Fruit fly (Drosophila melanogaster) whole organism, embryonic: ENCODE data around the gene hop.

Experiments used
- B-H1 ChIP-seq: fragments of 200-800 bp; sonication (Bioruptor generic); IDR thresholded peaks from 3 replicates; pipeline ENCODE4 v1.3.6; 2022; ENCODE audit warnings: missing biosample characterization, missing genetic modification characterization
- Blimp-1 ChIP-seq: fragments of 200-800 bp; sonication (Bioruptor generic); optimal IDR thresholded peaks from 3 replicates; lab custom pipeline; 2018; ENCODE audit warnings: missing biosample characterization, missing genetic modification characterization, mild to moderate bottlenecking, moderate library complexity, missing genetic modification reagents
- C15 ChIP-seq: fragments of 200-800 bp; sonication (Bioruptor generic); IDR thresholded peaks from 3 replicates; pipeline ENCODE4 v1.3.6; 2022; ENCODE audit warnings: missing biosample characterization, missing genetic modification characterization
- CG10274 ChIP-seq: fragments of 200-800 bp; sonication (Bioruptor generic); optimal IDR thresholded peaks from 3 replicates; lab custom pipeline; 2017; ENCODE audit warnings: missing biosample characterization, mild to moderate bottlenecking, missing genetic modification characterization
- CG11247 ChIP-seq: fragments of 200-800 bp; sonication (Bioruptor generic); IDR thresholded peaks from 2 replicates; pipeline ENCODE4 v1.3.6; 2022; ENCODE audit warnings: missing biosample characterization, missing genetic modification characterization
- CG12071 ChIP-seq: fragments of 200-800 bp; sonication (Bioruptor generic); optimal IDR thresholded peaks from 3 replicates; lab custom pipeline; 2018; ENCODE audit warnings: missing biosample characterization, mild to moderate bottlenecking, missing genetic modification characterization
- CG12219 ChIP-seq: fragments of 200-800 bp; sonication (Bioruptor generic); optimal IDR thresholded peaks from 3 replicates; lab custom pipeline; 2018; ENCODE audit warnings: missing biosample characterization, mild to moderate bottlenecking, missing genetic modification characterization
- CG14050 ChIP-seq: fragments of 200-800 bp; sonication (Bioruptor generic); IDR thresholded peaks from 3 replicates; pipeline ENCODE4 v1.3.6; 2022; ENCODE audit warnings: missing biosample characterization, missing genetic modification characterization
- CG15479 ChIP-seq: fragments of 200-800 bp; sonication (Bioruptor generic); optimal IDR thresholded peaks from 3 replicates; lab custom pipeline; 2019; ENCODE audit warnings: missing biosample characterization, mild to moderate bottlenecking, missing genetic modification characterization, moderate library complexity
- CG16779 ChIP-seq: fragments of 200-800 bp; sonication (Bioruptor generic); IDR thresholded peaks from 2 replicates; pipeline ENCODE4 v1.3.6; 2022; ENCODE audit warnings: missing biosample characterization, missing genetic modification characterization
- CG18011 ChIP-seq: fragments of 200-800 bp; sonication (Bioruptor generic); optimal IDR thresholded peaks from 2 replicates; lab custom pipeline; 2017; ENCODE audit warnings: missing biosample characterization, missing genetic modification characterization, mild to moderate bottlenecking, moderate library complexity, missing genotype
- CG18764 ChIP-seq: fragments of 200-800 bp; sonication (Bioruptor generic); optimal IDR thresholded peaks from 3 replicates; lab custom pipeline; 2016; ENCODE audit warnings: missing biosample characterization, missing genetic modification characterization
- CG2712 ChIP-seq: fragments of 200-800 bp; optimal IDR thresholded peaks from 3 replicates; lab custom pipeline; 2019; ENCODE audit warnings: missing biosample characterization, mild to moderate bottlenecking, missing genetic modification characterization, moderate library complexity
- CG30020 ChIP-seq: fragments of 200-800 bp; optimal IDR thresholded peaks from 2 replicates; lab custom pipeline; 2019; ENCODE audit warnings: missing biosample characterization, mild to moderate bottlenecking, missing genetic modification characterization, moderate library complexity
- CG31441 ChIP-seq: fragments of 200-800 bp; sonication (Bioruptor generic); IDR thresholded peaks from 2 replicates; pipeline ENCODE4 v1.3.6; 2022; ENCODE audit warnings: missing biosample characterization, missing genetic modification characterization
- CG4360 ChIP-seq: fragments of 200-800 bp; sonication (Bioruptor generic); IDR thresholded peaks from 2 replicates; pipeline ENCODE4 v1.3.6; 2022; ENCODE audit warnings: missing biosample characterization, missing genetic modification characterization
- CG6813 ChIP-seq: fragments of 200-800 bp; sonication (Bioruptor generic); optimal IDR thresholded peaks from 2 replicates; lab custom pipeline; 2017; ENCODE audit warnings: missing biosample characterization, missing genetic modification characterization, mild to moderate bottlenecking, moderate library complexity, missing genetic modification reagents
- CG8924 ChIP-seq: fragments of 200-800 bp; optimal IDR thresholded peaks from 3 replicates; lab custom pipeline; 2019; ENCODE audit warnings: missing biosample characterization, mild to moderate bottlenecking, missing genetic modification characterization, moderate library complexity
- CG9437 ChIP-seq: fragments of 200-800 bp; sonication (Bioruptor generic); optimal IDR thresholded peaks from 2 replicates; lab custom pipeline; 2018; ENCODE audit warnings: missing biosample characterization, mild to moderate bottlenecking, missing genetic modification characterization
- Camta ChIP-seq: fragments of 200-800 bp; sonication (Bioruptor generic); optimal IDR thresholded peaks from 2 replicates; lab custom pipeline; 2016; ENCODE audit warnings: missing biosample characterization, missing genetic modification characterization
- Dref ChIP-seq: fragments of 200-800 bp; sonication (Bioruptor generic); IDR thresholded peaks from 2 replicates; pipeline ENCODE4 v1.3.6; 2022; ENCODE audit warnings: missing biosample characterization, missing genetic modification characterization
- HHEX ChIP-seq: fragments of 200-800 bp; sonication (Bioruptor generic); optimal IDR thresholded peaks from 3 replicates; lab custom pipeline; 2017; ENCODE audit warnings: missing biosample characterization, mild to moderate bottlenecking, missing genetic modification characterization, missing genetic modification reagents
- Med ChIP-seq: fragments of 200-800 bp; sonication (Bioruptor generic); peaks from one replicate; lab custom pipeline; 2016; ENCODE audit warnings: missing biosample characterization, missing genetic modification characterization, mild to moderate bottlenecking, inconsistent platforms, moderate library complexity
- Mrtf ChIP-seq: fragments of 200-800 bp; sonication (Bioruptor generic); IDR thresholded peaks from 3 replicates; pipeline ENCODE4 v1.3.6; 2022; ENCODE audit warnings: missing biosample characterization, missing genetic modification characterization
- Nf-YC ChIP-seq: fragments of 200-800 bp; optimal IDR thresholded peaks from 3 replicates; lab custom pipeline; 2019; ENCODE audit warnings: missing biosample characterization, mild to moderate bottlenecking, missing genetic modification characterization, moderate library complexity
- Oaz ChIP-seq: fragments of 200-800 bp; sonication (Bioruptor generic); IDR thresholded peaks from 2 replicates; pipeline ENCODE4 v1.3.6; 2022; ENCODE audit warnings: missing biosample characterization, missing genetic modification characterization
- Optix ChIP-seq: fragments of 200-800 bp; sonication (Bioruptor generic); IDR thresholded peaks from 3 replicates; pipeline ENCODE4 v1.3.6; 2022; ENCODE audit warnings: missing biosample characterization, missing genetic modification characterization
- Poxn ChIP-seq: fragments of 200-800 bp; sonication (Bioruptor generic); IDR thresholded peaks from 2 replicates; pipeline ENCODE4 v1.3.6; 2022; ENCODE audit warnings: missing biosample characterization, missing genetic modification characterization
- YL-1 ChIP-seq: fragments of 200-800 bp; sonication (Bioruptor generic); optimal IDR thresholded peaks from 3 replicates; lab custom pipeline; 2017; ENCODE audit warnings: missing biosample characterization, mild to moderate bottlenecking, missing genetic modification characterization
- aop ChIP-seq: fragments of 200-800 bp; sonication (Bioruptor generic); IDR thresholded peaks from 2 replicates; pipeline ENCODE4 v1.3.6; 2022; ENCODE audit warnings: missing biosample characterization, missing genetic modification characterization
- bab2 ChIP-seq: fragments of 200-800 bp; sonication (Bioruptor generic); optimal IDR thresholded peaks from 2 replicates; lab custom pipeline; 2016; ENCODE audit warnings: missing biosample characterization, missing genetic modification characterization
- dati ChIP-seq: fragments of 200-800 bp; sonication (Bioruptor generic); IDR thresholded peaks from 2 replicates; pipeline ENCODE4 v1.3.6; 2022; ENCODE audit warnings: missing biosample characterization, missing genetic modification characterization
- dimm ChIP-seq: fragments of 200-800 bp; sonication (Bioruptor generic); IDR thresholded peaks from 2 replicates; pipeline ENCODE4 v1.3.6; 2022; ENCODE audit warnings: missing biosample characterization, missing genetic modification characterization
- fd96Cb ChIP-seq: fragments of 200-800 bp; sonication (Bioruptor generic); optimal IDR thresholded peaks from 2 replicates; lab custom pipeline; 2018; ENCODE audit warnings: missing biosample characterization, mild to moderate bottlenecking, missing genetic modification characterization, moderate library complexity
- ind ChIP-seq: fragments of 200-800 bp; sonication (Bioruptor generic); optimal IDR thresholded peaks from 3 replicates; lab custom pipeline; 2016; ENCODE audit warnings: missing biosample characterization, missing genetic modification characterization
- jing ChIP-seq: fragments of 200-800 bp; sonication (Bioruptor generic); optimal IDR thresholded peaks from 2 replicates; lab custom pipeline; 2018; ENCODE audit warnings: missing biosample characterization, mild to moderate bottlenecking, missing genetic modification characterization
- kah ChIP-seq: fragments of 200-800 bp; sonication (Bioruptor generic); optimal IDR thresholded peaks from 2 replicates; lab custom pipeline; 2018; ENCODE audit warnings: missing biosample characterization, mild to moderate bottlenecking, missing genetic modification characterization
- lab ChIP-seq: fragments of 200-800 bp; sonication (Bioruptor generic); optimal IDR thresholded peaks from 3 replicates; lab custom pipeline; 2017; ENCODE audit warnings: missing biosample characterization, missing genetic modification characterization, mild to moderate bottlenecking, moderate library complexity, missing genetic modification reagents
- lbe ChIP-seq: fragments of 200-800 bp; sonication (Bioruptor generic); optimal IDR thresholded peaks from 2 replicates; lab custom pipeline; 2016; ENCODE audit warnings: missing biosample characterization, mild to moderate bottlenecking, missing genetic modification characterization
- nau ChIP-seq: fragments of 200-800 bp; sonication (Bioruptor generic); optimal IDR thresholded peaks from 3 replicates; lab custom pipeline; 2017; ENCODE audit warnings: missing biosample characterization, mild to moderate bottlenecking, missing genetic modification characterization, missing genetic modification reagents
- pfk ChIP-seq: fragments of 200-800 bp; sonication (Bioruptor generic); optimal IDR thresholded peaks from 2 replicates; lab custom pipeline; 2018; ENCODE audit warnings: missing biosample characterization, mild to moderate bottlenecking, missing genetic modification characterization, moderate library complexity
- ranshi ChIP-seq: fragments of 200-800 bp; sonication (Bioruptor generic); IDR thresholded peaks from 2 replicates; pipeline ENCODE4 v1.3.6; 2022; ENCODE audit warnings: missing biosample characterization, missing genetic modification characterization
- scrt ChIP-seq: fragments of 200-800 bp; sonication (Bioruptor generic); optimal IDR thresholded peaks from 2 replicates; lab custom pipeline; 2018; ENCODE audit warnings: missing biosample characterization, mild to moderate bottlenecking, missing genetic modification characterization, moderate library complexity
- sd ChIP-seq: fragments of 200-800 bp; sonication (Bioruptor generic); optimal IDR thresholded peaks from 3 replicates; lab custom pipeline; 2018; ENCODE audit warnings: missing biosample characterization, mild to moderate bottlenecking, missing genetic modification characterization, moderate library complexity
- tna ChIP-seq: fragments of 200-800 bp; sonication (Bioruptor generic); IDR thresholded peaks from 2 replicates; pipeline ENCODE4 v1.3.6; 2022; ENCODE audit warnings: missing biosample characterization, missing genetic modification characterization; ENCODE audit not compliant: partially characterized antibody
- unpg ChIP-seq: fragments of 200-800 bp; sonication (Bioruptor generic); optimal IDR thresholded peaks from 3 replicates; lab custom pipeline; 2018; ENCODE audit warnings: missing biosample characterization, mild to moderate bottlenecking, missing genetic modification characterization, moderate library complexity
- wdn ChIP-seq: fragments of 200-800 bp; sonication (Bioruptor generic); IDR thresholded peaks from 2 replicates; pipeline ENCODE4 v1.3.6; 2022; ENCODE audit warnings: missing biosample characterization, missing genetic modification characterization
- yki ChIP-seq: fragments of >200 bp; optimal IDR thresholded peaks from 3 replicates; lab custom pipeline; 2018
- z ChIP-seq: fragments of 200-800 bp; sonication (Bioruptor generic); IDR thresholded peaks from 3 replicates; pipeline ENCODE4 v1.3.6; 2022; ENCODE audit warnings: missing biosample characterization, missing genetic modification characterization
- zen ChIP-seq: fragments of 200-800 bp; sonication (Bioruptor generic); optimal IDR thresholded peaks from 3 replicates; lab custom pipeline; 2018; ENCODE audit warnings: missing biosample characterization, mild to moderate bottlenecking, missing genetic modification characterization, moderate library complexity
- zf30C ChIP-seq: fragments of 200-800 bp; sonication (Bioruptor generic); optimal IDR thresholded peaks from 3 replicates; lab custom pipeline; 2018; ENCODE audit warnings: missing biosample characterization, mild to moderate bottlenecking, missing genetic modification characterization

hop gene

DNA sequence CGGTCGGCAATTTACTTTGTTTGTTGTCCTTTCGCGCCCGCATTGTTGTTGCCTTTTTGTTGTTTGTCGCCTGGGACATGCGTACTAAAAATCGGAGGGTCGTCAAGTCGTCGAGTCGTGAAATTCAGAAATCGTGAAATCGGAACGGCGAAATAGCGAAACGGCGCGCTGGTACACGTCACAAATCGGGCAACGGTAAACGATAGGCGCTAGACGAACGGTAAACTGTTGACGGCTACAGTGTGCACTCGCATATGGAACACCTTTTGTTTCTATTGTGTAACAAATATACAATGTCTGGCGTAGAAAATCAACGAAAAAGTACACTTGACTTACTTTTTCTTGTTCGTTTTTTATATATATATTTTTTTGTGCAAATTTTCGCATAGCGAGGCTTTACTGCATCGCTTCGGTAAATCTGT, 16.1 kb upstream of the hop start (continued):
- peak; percentile 43 for TF ChIP-seq CG2712 (tag; lab: Kevin White, UChicago)
- peak; percentile 97 for TF ChIP-seq Med (GFP tag; lab: Kevin White, UChicago)
- no peak for TF ChIP-seq zf30C (GFP tag; lab: Kevin White, UChicago)
- peak; percentile 61; the same call in 1 of the 2 replicates for TF ChIP-seq Poxn
- TF ChIP-seq tna: no peak
- TF ChIP-seq bab2: peak; percentile 59
- TF ChIP-seq pfk (GFP tag; lab: Kevin White, UChicago): peak; percentile 69
- no peak for TF ChIP-seq jing
- TF ChIP-seq CG18011 (GFP tag; lab: Kevin White, UChicago): peak; percentile 45
- peak; percentile 69 for TF ChIP-seq unpg
- TF ChIP-seq Optix: peak; percentile 57; the same call in 1 of the 3 replicates
- TF ChIP-seq CG14050 (GFP tag; lab: Robert Waterston, UW): peak; percentile 54; the same call in 2 of the 3 replicates
- TF ChIP-seq lbe (GFP tag; lab: Kevin White, UChicago): no peak
- TF ChIP-seq CG31441: peak; percentile 60; the same call in 1 of the 2 replicates
- TF ChIP-seq CG30020 (tag; lab: Kevin White, UChicago): no peak
- TF ChIP-seq yki (lab: Kevin White, UChicago): no peak
- no peak for TF ChIP-seq YL-1 (GFP tag; lab: Kevin White, UChicago)
- TF ChIP-seq CG8924: peak; percentile 61
- TF ChIP-seq aop: no peak
- TF ChIP-seq Oaz: peak; percentile 64
- TF ChIP-seq dati (GFP tag; lab: Robert Waterston, UW): no peak
- peak; percentile 62 for TF ChIP-seq B-H1 (GFP tag; lab: Robert Waterston, UW)
- TF ChIP-seq CG4360 (GFP tag; lab: Robert Waterston, UW): no peak
- TF ChIP-seq CG15479 (GFP tag; lab: Kevin White, UChicago): no peak
- TF ChIP-seq sd (tag; lab: Kevin White, UChicago): no peak
- peak; percentile 32 for TF ChIP-seq Nf-YC (tag; lab: Kevin White, UChicago)
- TF ChIP-seq CG16779: 0 out of 2 replicates have a peak, but pooled peaks have one; percentile 53
- no peak for TF ChIP-seq z (GFP tag; lab: Robert Waterston, UW)
- TF ChIP-seq kah (GFP tag; lab: Kevin White, UChicago): peak; percentile 2
- TF ChIP-seq Dref (GFP tag; lab: Robert Waterston, UW): no peak
- TF ChIP-seq wdn (GFP tag; lab: Robert Waterston, UW): peak; percentile 70
- peak; percentile 71 for TF ChIP-seq HHEX
- peak; percentile 81 for TF ChIP-seq CG11247
- peak; percentile 29 for TF ChIP-seq Camta (GFP tag; lab: Kevin White, UChicago)
- TF ChIP-seq dimm: peak; percentile 62; the same call in 1 of the 2 replicates
- peak; percentile 77 for TF ChIP-seq ranshi (GFP tag; lab: Robert Waterston, UW)
- peak; percentile 90 for TF ChIP-seq lab (GFP tag; lab: Kevin White, UChicago)
- peak; percentile 75 for TF ChIP-seq ind (GFP tag; lab: Kevin White, UChicago)
- TF ChIP-seq scrt (GFP tag; lab: Kevin White, UChicago): peak; percentile 74
- peak; percentile 30 for TF ChIP-seq CG12219 (GFP tag; lab: Kevin White, UChicago)
- TF ChIP-seq fd96Cb (tag; lab: Kevin White, UChicago): peak; percentile 36
- peak; percentile 27 for TF ChIP-seq nau (GFP tag; lab: Kevin White, UChicago)
- peak; percentile 21 for TF ChIP-seq CG10274 (GFP tag; lab: Kevin White, UChicago)
- peak; percentile 18 for TF ChIP-seq CG18764 (GFP tag; lab: Kevin White, UChicago)
- 0 out of 3 replicates have a peak, but pooled peaks have one; percentile 49 for TF ChIP-seq C15 (GFP tag; lab: Robert Waterston, UW)
- no peak for TF ChIP-seq CG9437
- TF ChIP-seq Blimp-1 (GFP tag; lab: Kevin White, UChicago): peak; percentile 29
- peak; percentile 54 for TF ChIP-seq CG12071 (GFP tag; lab: Kevin White, UChicago)
- peak; percentile 68 for TF ChIP-seq CG6813 (GFP tag; lab: Kevin White, UChicago)
- peak; percentile 74; the same call in 1 of the 3 replicates for TF ChIP-seq Mrtf (GFP tag; lab: Robert Waterston, UW)
- TF ChIP-seq zen (tag; lab: Kevin White, UChicago): peak; percentile 6
